Worm (Caenorhabditis elegans) whole organism, early embryonic: Measurements from ENCODE around the gene Y46C8AM.1.

Experiments
- B0310.2 ChIP-seq: sonication (generic microtip); optimal IDR thresholded peaks from 2 replicates; lab custom pipeline; 2016; ENCODE audit warnings: mild to moderate bottlenecking, missing genetic modification characterization, missing compliant biosample characterization
- F13C5.2 ChIP-seq: sonication (generic microtip); optimal IDR thresholded peaks from 2 replicates; lab custom pipeline; 2017; ENCODE audit warnings: mild to moderate bottlenecking, missing genetic modification characterization, inconsistent platforms, missing compliant biosample characterization
- ama-1 ChIP-seq: fragments of 150-350 bp; optimal IDR thresholded peaks from 2 replicates; lab custom pipeline; 2014
- ceh-13 ChIP-seq: fragments of 200-800 bp; sonication (Bioruptor generic); optimal IDR thresholded peaks from 2 replicates; lab custom pipeline; 2018; ENCODE audit warnings: mild to moderate bottlenecking, missing genetic modification characterization, missing compliant biosample characterization
- ets-7 ChIP-seq: sonication (generic microtip); optimal IDR thresholded peaks from 2 replicates; lab custom pipeline; 2016; ENCODE audit warnings: missing genotype, missing genetic modification characterization, missing compliant biosample characterization
- flt-1 ChIP-seq: fragments of 200-800 bp; sonication (Bioruptor generic); IDR thresholded peaks from 2 replicates; pipeline ENCODE4 v1.3.6; 2022; ENCODE audit warnings: missing genetic modification characterization, missing compliant biosample characterization
- hmbx-1 ChIP-seq: sonication (generic microtip); optimal IDR thresholded peaks from 2 replicates; lab custom pipeline; 2016; ENCODE audit warnings: mild to moderate bottlenecking, missing genetic modification characterization, missing compliant biosample characterization
- hmg-4 ChIP-seq: fragments of 200-800 bp; sonication (Bioruptor generic); optimal IDR thresholded peaks from 2 replicates; lab custom pipeline; 2018; ENCODE audit warnings: mild to moderate bottlenecking, missing genetic modification characterization, missing compliant biosample characterization
- hnd-1 ChIP-seq: sonication (generic microtip); optimal IDR thresholded peaks from 2 replicates; lab custom pipeline; 2016; ENCODE audit warnings: missing genetic modification characterization, missing compliant biosample characterization
- sea-1 ChIP-seq: fragments of 200-800 bp; sonication (Bioruptor generic); conservative IDR thresholded peaks from 2 replicates; pipeline ENCODE4 v1.3.6; 2022; ENCODE audit warnings: missing genetic modification characterization, missing compliant biosample characterization
- tra-4 ChIP-seq: sonication (generic microtip); optimal IDR thresholded peaks from 2 replicates; lab custom pipeline; 2017; ENCODE audit warnings: missing genetic modification characterization, missing compliant biosample characterization

- no peak for TF ChIP-seq ets-7 (tag; lab: Kevin White, UChicago)
- no peak for TF ChIP-seq hnd-1 (tag; lab: Kevin White, UChicago)
- no peak for TF ChIP-seq ama-1 (lab: Kevin White, UChicago)
- no peak for TF ChIP-seq tra-4
- no peak for TF ChIP-seq hmbx-1 (tag; lab: Kevin White, UChicago)
- TF ChIP-seq ceh-13 (GFP tag; lab: Kevin White, UChicago), result no peak
- no peak for TF ChIP-seq F13C5.2 (tag; lab: Kevin White, UChicago)
- TF ChIP-seq hmg-4 (GFP tag; lab: Kevin White, UChicago), result no peak
- no peak for TF ChIP-seq B0310.2 (tag; lab: Kevin White, UChicago)
- no peak for TF ChIP-seq sea-1 (GFP tag; lab: Robert Waterston, UW)
- TF ChIP-seq flt-1 (GFP tag; lab: Robert Waterston, UW), result no peak
Observed at ce11 chrIV:3994318-3994717, 31.6 kb downstream of the Y46C8AM.1 start, which contains the start of gene F47C12.13.
